Worm (Caenorhabditis elegans) whole organism, L2 larva: ENCODE data around the gene F33A8.4.

Source experiments
- C34F6.9 ChIP-seq: fragments of 150-350 bp; optimal IDR thresholded peaks from 2 replicates; lab custom pipeline; 2014; ENCODE audit warnings: missing biosample characterization, missing genetic modification characterization
- F13H6.1 ChIP-seq: sonication (generic microtip); optimal IDR thresholded peaks from 2 replicates; lab custom pipeline; 2016; ENCODE audit warnings: missing genetic modification characterization, missing compliant biosample characterization
- R02D3.7 ChIP-seq: fragments of 150-350 bp; optimal IDR thresholded peaks from 2 replicates; lab custom pipeline; 2014; ENCODE audit warnings: missing biosample characterization, missing genetic modification characterization
- Y55F3AM.14 ChIP-seq: fragments of 200-800 bp; sonication (Bioruptor generic); optimal IDR thresholded peaks from 2 replicates; lab custom pipeline; 2018; ENCODE audit warnings: mild to moderate bottlenecking, missing genetic modification characterization, missing compliant biosample characterization
- ZK546.5 ChIP-seq: sonication (generic microtip); optimal IDR thresholded peaks from 2 replicates; lab custom pipeline; 2017; ENCODE audit warnings: missing biosample characterization, missing genetic modification characterization
- alr-1 ChIP-seq: fragments of 150-350 bp; optimal IDR thresholded peaks from 2 replicates; lab custom pipeline; 2014; ENCODE audit warnings: missing biosample characterization, missing genetic modification characterization
- aly-2 ChIP-seq: fragments of 150-350 bp; optimal IDR thresholded peaks from 2 replicates; lab custom pipeline; 2014; ENCODE audit warnings: missing biosample characterization, missing genetic modification characterization
- ama-1 ChIP-seq: fragments of 150-350 bp; optimal IDR thresholded peaks from 2 replicates; lab custom pipeline; 2018; ENCODE audit warnings: inconsistent platforms
- blmp-1 ChIP-seq: sonication (generic microtip); optimal IDR thresholded peaks from 2 replicates; lab custom pipeline; 2017; ENCODE audit warnings: missing genetic modification characterization, mild to moderate bottlenecking, missing compliant biosample characterization, antibody characterized with exemption, moderate library complexity; ENCODE audit not compliant: insufficient read depth
- ceh-16 ChIP-seq: fragments of 150-350 bp; optimal IDR thresholded peaks from 2 replicates; lab custom pipeline; 2014; ENCODE audit warnings: missing biosample characterization, missing genetic modification characterization
- ceh-82 ChIP-seq: fragments of 150-350 bp; optimal IDR thresholded peaks from 2 replicates; lab custom pipeline; 2014; ENCODE audit warnings: missing biosample characterization, missing genetic modification characterization
- crh-2 ChIP-seq: sonication (generic microtip); optimal IDR thresholded peaks from 2 replicates; lab custom pipeline; 2017; ENCODE audit warnings: missing biosample characterization, missing genetic modification characterization
- dmd-4 ChIP-seq: sonication (generic microtip); optimal IDR thresholded peaks from 2 replicates; lab custom pipeline; 2017; ENCODE audit warnings: missing biosample characterization, missing genetic modification characterization
- egl-27 ChIP-seq: sonication (generic microtip); optimal IDR thresholded peaks from 3 replicates; lab custom pipeline; 2017; ENCODE audit warnings: missing biosample characterization, missing genetic modification reagents, missing genetic modification characterization
- elt-1 ChIP-seq: fragments of 150-350 bp; optimal IDR thresholded peaks from 2 replicates; lab custom pipeline; 2014; ENCODE audit warnings: missing biosample characterization, missing genetic modification characterization
- elt-3 ChIP-seq: sonication (generic microtip); optimal IDR thresholded peaks from 2 replicates; lab custom pipeline; 2017; ENCODE audit warnings: missing biosample characterization, missing genetic modification characterization
- fos-1 ChIP-seq: fragments of 150-350 bp; optimal IDR thresholded peaks from 2 replicates; lab custom pipeline; 2014; ENCODE audit warnings: missing biosample characterization, missing genetic modification characterization
- gmeb-1 ChIP-seq: fragments of 150-350 bp; optimal IDR thresholded peaks from 2 replicates; lab custom pipeline; 2014; ENCODE audit warnings: missing biosample characterization, missing genetic modification characterization
- lin-11 ChIP-seq: fragments of 150-350 bp; sonication (generic microtip); optimal IDR thresholded peaks from 2 replicates; lab custom pipeline; 2014; ENCODE audit warnings: missing biosample characterization, missing genetic modification characterization, inconsistent platforms, mixed read lengths
- lin-13 ChIP-seq: fragments of 150-350 bp; optimal IDR thresholded peaks from 2 replicates; lab custom pipeline; 2014; ENCODE audit warnings: missing biosample characterization, missing genetic modification reagents, missing genetic modification characterization
- lin-39 ChIP-seq: fragments of 150-350 bp; optimal IDR thresholded peaks from 2 replicates; lab custom pipeline; 2014; ENCODE audit warnings: missing biosample characterization, missing genetic modification reagents, missing genetic modification characterization
- lsy-2 ChIP-seq, 2 experiments: fragments of 150-350 bp in 1 of 2; sonication (generic microtip) in 1 of 2; optimal IDR thresholded peaks; 2 replicates each; lab custom pipeline; 2014 to 2017; ENCODE audit warnings: missing biosample characterization in 2 of 2, missing genetic modification characterization in 2 of 2
- mab-5 ChIP-seq: fragments of 150-350 bp; optimal IDR thresholded peaks from 2 replicates; lab custom pipeline; 2014; ENCODE audit warnings: missing biosample characterization, missing genetic modification characterization
- mbf-1 ChIP-seq: sonication (generic microtip); optimal IDR thresholded peaks from 2 replicates; lab custom pipeline; 2017; ENCODE audit warnings: missing biosample characterization, missing genetic modification characterization
- mdl-1 ChIP-seq, 2 experiments: fragments of 150-350 bp in 1 of 2; sonication (generic microtip) in 1 of 2; optimal IDR thresholded peaks; 2 replicates each; lab custom pipeline; 2017; ENCODE audit warnings: missing biosample characterization in 2 of 2, missing genetic modification characterization in 2 of 2
- nhr-10 ChIP-seq: sonication (generic microtip); optimal IDR thresholded peaks from 2 replicates; lab custom pipeline; 2017; ENCODE audit warnings: missing biosample characterization, missing genetic modification characterization
- nhr-11 ChIP-seq: fragments of 150-350 bp; optimal IDR thresholded peaks from 2 replicates; lab custom pipeline; 2014; ENCODE audit warnings: missing biosample characterization, missing genetic modification characterization
- nhr-12 ChIP-seq: fragments of 150-350 bp; optimal IDR thresholded peaks from 2 replicates; lab custom pipeline; 2014; ENCODE audit warnings: missing biosample characterization, missing genetic modification characterization
- nhr-129 ChIP-seq: fragments of 150-350 bp; optimal IDR thresholded peaks from 2 replicates; lab custom pipeline; 2014; ENCODE audit warnings: missing biosample characterization, missing genetic modification characterization
- nhr-21 ChIP-seq: fragments of 150-350 bp; optimal IDR thresholded peaks from 2 replicates; lab custom pipeline; 2014; ENCODE audit warnings: missing biosample characterization, missing genetic modification characterization
- nhr-23 ChIP-seq: fragments of 150-350 bp; optimal IDR thresholded peaks from 2 replicates; lab custom pipeline; 2014; ENCODE audit warnings: missing biosample characterization, missing genetic modification reagents, missing genetic modification characterization
- nhr-237 ChIP-seq: fragments of 150-350 bp; optimal IDR thresholded peaks from 2 replicates; lab custom pipeline; 2014; ENCODE audit warnings: missing biosample characterization, missing genetic modification characterization
- nhr-25 ChIP-seq: fragments of 150-350 bp; sonication (generic microtip); optimal IDR thresholded peaks from 3 replicates; lab custom pipeline; 2014; ENCODE audit warnings: missing biosample characterization, missing genetic modification characterization
- nhr-6 ChIP-seq: fragments of 150-350 bp; optimal IDR thresholded peaks from 2 replicates; lab custom pipeline; 2014; ENCODE audit warnings: missing biosample characterization, missing genetic modification characterization
- nhr-77 ChIP-seq: fragments of 150-350 bp; optimal IDR thresholded peaks from 2 replicates; lab custom pipeline; 2014; ENCODE audit warnings: missing biosample characterization, missing genetic modification characterization
- peb-1 ChIP-seq: fragments of 150-350 bp; optimal IDR thresholded peaks from 2 replicates; lab custom pipeline; 2014; ENCODE audit warnings: missing biosample characterization, missing genetic modification characterization
- sem-4 ChIP-seq: fragments of 150-350 bp; optimal IDR thresholded peaks from 2 replicates; lab custom pipeline; 2014; ENCODE audit warnings: missing biosample characterization, missing genetic modification reagents, missing genetic modification characterization
- skn-1 ChIP-seq: sonication (generic microtip); optimal IDR thresholded peaks from 2 replicates; lab custom pipeline; 2017; ENCODE audit warnings: missing biosample characterization, missing genetic modification characterization
- sma-3 ChIP-seq: sonication (generic microtip); optimal IDR thresholded peaks from 2 replicates; lab custom pipeline; 2016; ENCODE audit warnings: missing genetic modification reagents, missing genetic modification characterization, missing compliant biosample characterization
- sma-9 ChIP-seq, 2 experiments: fragments of 150-350 bp in 1 of 2; sonication (generic microtip) in 1 of 2; optimal IDR thresholded peaks; 2 replicates each; lab custom pipeline; 2014 to 2016; ENCODE audit warnings: missing genetic modification characterization in 2 of 2, mild to moderate bottlenecking in 1 of 2, missing biosample characterization in 1 of 2, missing compliant biosample characterization in 1 of 2, missing genetic modification reagents in 1 of 2, moderate library complexity in 1 of 2
- snpc-4 ChIP-seq: fragments of 150-350 bp; optimal IDR thresholded peaks from 2 replicates; lab custom pipeline; 2014; ENCODE audit warnings: missing biosample characterization, missing genetic modification characterization
- unc-39 ChIP-seq: fragments of 150-350 bp; optimal IDR thresholded peaks from 2 replicates; lab custom pipeline; 2014; ENCODE audit warnings: missing biosample characterization, missing genetic modification characterization
- unc-55 ChIP-seq: fragments of 150-350 bp; sonication (generic microtip); optimal IDR thresholded peaks from 3 replicates; lab custom pipeline; 2014; ENCODE audit warnings: missing biosample characterization, missing genetic modification reagents, missing genetic modification characterization
- unc-62 ChIP-seq: fragments of 150-350 bp; optimal IDR thresholded peaks from 2 replicates; lab custom pipeline; 2014; ENCODE audit warnings: missing biosample characterization, missing genetic modification reagents, missing genetic modification characterization
- zag-1 ChIP-seq: fragments of 150-350 bp; optimal IDR thresholded peaks from 2 replicates; lab custom pipeline; 2014; ENCODE audit warnings: missing biosample characterization, missing genetic modification characterization
- ztf-1 ChIP-seq: fragments of 200-800 bp; sonication (Bioruptor generic); conservative IDR thresholded peaks from 2 replicates; pipeline ENCODE4 v1.3.6; 2022; ENCODE audit warnings: missing genetic modification characterization, missing compliant biosample characterization
- ztf-11 ChIP-seq: sonication (generic microtip); optimal IDR thresholded peaks from 2 replicates; lab custom pipeline; 2017; ENCODE audit warnings: missing biosample characterization, missing genetic modification characterization
- ztf-4 ChIP-seq: fragments of 150-350 bp; optimal IDR thresholded peaks from 2 replicates; lab custom pipeline; 2014; ENCODE audit warnings: missing biosample characterization, missing genetic modification characterization

F33A8.4 gene

DNA sequence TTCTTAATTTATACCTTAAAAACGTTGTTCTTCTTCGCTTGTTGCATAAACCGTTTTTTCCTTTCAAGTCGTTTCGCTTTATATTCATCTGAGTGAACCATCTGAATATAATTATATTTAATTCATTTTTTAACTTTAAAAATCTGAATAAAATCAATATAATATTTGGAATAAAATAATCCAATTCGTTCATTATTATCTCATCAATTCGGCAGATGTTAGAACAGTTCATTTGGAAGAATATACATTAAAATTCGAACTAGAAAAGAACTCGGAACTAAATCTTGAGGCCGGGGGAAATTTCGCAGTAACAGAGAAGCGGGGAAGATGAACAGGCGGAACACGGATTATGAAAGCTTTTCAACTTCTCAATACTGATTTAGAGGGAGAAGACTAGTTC is at the start of gene F33A8.4:
TSS of gene F33A8.4 (minus strand) at position 101 of the 400 bp plus-strand sequence.
- TF ChIP-seq fos-1 (tag; lab: Kevin White, UChicago) (no peak), gmeb-1 (tag; lab: Kevin White, UChicago) (no peak), nhr-25 (tag; lab: Kevin White, UChicago) (no peak), R02D3.7 (no peak), ZK546.5 (tag; lab: Kevin White, UChicago) (no peak), unc-39 (tag; lab: Kevin White, UChicago) (no peak), unc-62 (GFP tag; lab: Kevin White, UChicago) (no peak)
- TF ChIP-seq, all 48 proteins: peak for 0

DNA sequence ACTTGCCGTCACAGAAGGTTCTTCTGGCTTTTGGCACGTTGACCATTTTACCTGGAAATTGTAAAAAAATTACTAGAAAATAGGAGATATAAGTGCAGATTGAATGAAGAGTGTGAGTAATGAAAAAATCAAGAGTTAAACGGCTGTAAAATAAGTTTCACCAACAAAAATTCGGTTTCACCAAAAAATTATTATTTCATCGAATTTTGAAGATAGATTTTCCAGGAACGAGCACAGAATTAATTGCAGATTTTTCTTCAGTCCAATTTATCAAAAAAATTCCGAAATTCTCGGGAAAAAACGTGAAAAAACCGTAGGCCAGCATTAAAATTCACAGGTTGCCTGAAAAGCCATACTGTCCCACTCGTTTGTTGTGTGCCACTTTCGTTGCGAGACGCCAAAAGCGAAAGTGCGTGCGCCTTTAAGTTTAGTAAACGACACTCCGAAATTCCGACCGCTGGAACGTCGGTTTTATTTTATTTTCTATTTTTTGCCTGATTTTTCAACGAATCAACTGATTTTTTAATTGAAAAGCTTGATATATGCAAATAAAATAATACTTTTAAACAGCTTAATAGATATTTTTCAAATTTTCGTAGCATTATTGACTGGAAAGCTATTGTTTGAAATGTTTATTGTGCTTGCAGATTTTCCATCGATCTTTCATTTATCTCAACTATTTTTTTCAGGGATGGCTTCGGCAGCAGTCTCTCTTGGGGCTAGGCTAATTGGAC is 48.5 kb upstream of the F33A8.4 start, which contains the start of the genes rpl-36.A and nuo-1:
TSS of gene rpl-36.A (minus strand) at position 51 of the 734 bp plus-strand sequence.
TSS of gene nuo-1 (plus strand) at position 684 of the 734 bp plus-strand sequence.
- TF ChIP-seq nhr-23 (tag; lab: Kevin White, UChicago) = no peak
- peak; percentile 83 for TF ChIP-seq nhr-21
- TF ChIP-seq nhr-11 = no peak
- peak; percentile 76 for TF ChIP-seq snpc-4
- peak; percentile 94 for TF ChIP-seq blmp-1 (tag; lab: Kevin White, UChicago)
- TF ChIP-seq sma-3 (GFP tag; lab: Kevin White, UChicago) = peak; percentile 80
- no peak for TF ChIP-seq nhr-77
- TF ChIP-seq mab-5 (tag; lab: Kevin White, UChicago) = peak; percentile 30
- no peak for TF ChIP-seq lin-39 (tag; lab: Kevin White, UChicago)
- TF ChIP-seq ztf-4 (tag; lab: Kevin White, UChicago) = peak; percentile 54
- TF ChIP-seq R02D3.7 = no peak
- peak; percentile 90 for TF ChIP-seq nhr-129 (tag; lab: Kevin White, UChicago)
- TF ChIP-seq egl-27 (tag; lab: Kevin White, UChicago) = no peak
- no peak for TF ChIP-seq skn-1
- TF ChIP-seq F13H6.1 (tag; lab: Kevin White, UChicago) = peak; percentile 64
- peak; percentile 86 for TF ChIP-seq nhr-25 (tag; lab: Kevin White, UChicago)
- peak; percentile 88 for TF ChIP-seq lin-11 (tag; lab: Kevin White, UChicago)
- peak; percentile 33 for TF ChIP-seq ZK546.5 (tag; lab: Kevin White, UChicago)
- TF ChIP-seq fos-1 (tag; lab: Kevin White, UChicago) = peak; percentile 73
- TF ChIP-seq mdl-1 (tag; optimal IDR thresholded peaks at IDR 0.05; lab: Kevin White, UChicago) = peak in 1 of 2 experiments; percentile 13
- no peak for TF ChIP-seq nhr-6 (tag; lab: Kevin White, UChicago)
- no peak for TF ChIP-seq alr-1
- no peak for TF ChIP-seq elt-3 (tag; lab: Kevin White, UChicago)
- TF ChIP-seq mbf-1 (tag; lab: Kevin White, UChicago) = no peak
- peak; percentile 97 for TF ChIP-seq unc-55 (GFP tag; lab: Kevin White, UChicago)
- no peak for TF ChIP-seq ztf-11
- no peak for TF ChIP-seq ztf-1
- TF ChIP-seq zag-1 = peak; percentile 66
- TF ChIP-seq nhr-12 (tag; lab: Kevin White, UChicago) = no peak
- TF ChIP-seq crh-2 (tag; lab: Kevin White, UChicago) = peak; percentile 89
- peak; percentile 92 to 99 for TF ChIP-seq lsy-2 (tag; optimal IDR thresholded peaks at IDR 0.05; lab: Kevin White, UChicago)
- no peak for TF ChIP-seq unc-39 (tag; lab: Kevin White, UChicago)
- no peak for TF ChIP-seq elt-1 (tag; lab: Kevin White, UChicago)
- TF ChIP-seq nhr-237 = no peak
- no peak for TF ChIP-seq ceh-82 (tag; lab: Kevin White, UChicago)
- TF ChIP-seq Y55F3AM.14 = no peak
- peak; percentile 12 for TF ChIP-seq sem-4
- TF ChIP-seq C34F6.9 (tag; lab: Kevin White, UChicago) = peak; percentile 94
- TF ChIP-seq ama-1 (lab: Kevin White, UChicago) = peak; percentile 43
- TF ChIP-seq dmd-4 (tag; lab: Kevin White, UChicago) = no peak
- no peak for TF ChIP-seq peb-1 (tag; lab: Kevin White, UChicago)
- peak; percentile 83 for TF ChIP-seq gmeb-1 (tag; lab: Kevin White, UChicago)
- no peak for TF ChIP-seq aly-2 (tag; lab: Kevin White, UChicago)
- no peak for TF ChIP-seq nhr-10 (tag; lab: Kevin White, UChicago)
- TF ChIP-seq ceh-16 (tag; lab: Kevin White, UChicago) = no peak
- TF ChIP-seq sma-9 (GFP tag; optimal IDR thresholded peaks at IDR 0.05; lab: Kevin White, UChicago) = peak; percentile 67
- TF ChIP-seq sma-9 (tag; optimal IDR thresholded peaks at IDR 0.05; lab: Kevin White, UChicago) = no peak
- TF ChIP-seq unc-62 (GFP tag; lab: Kevin White, UChicago) = no peak
- TF ChIP-seq lin-13 (GFP tag; lab: Kevin White, UChicago) = peak; percentile 83
